Fruit fly (Drosophila melanogaster): ENCODE results near the gene CG31937.

Gene CG31937

dm6 chr2L:1723937-1724591 lies 5.6 kb upstream of the CG31937 start, which contains the start of gene Rim2 (continued):
- no peak for TF ChIP-seq Lim3 (GFP tag; IDR thresholded peaks at IDR 0.05)
- TF ChIP-seq shn (GFP tag; optimal IDR thresholded peaks at IDR 0.05) = no peak
- no peak for TF ChIP-seq jigr1 (GFP tag; IDR thresholded peaks at IDR 0.05)
- TF ChIP-seq gsb (GFP tag; IDR thresholded peaks at IDR 0.05) = no peak
- peak; percentile 33 for TF ChIP-seq bigmax (GFP tag; optimal IDR thresholded peaks at IDR 0.05)
- TF ChIP-seq Max (GFP tag; optimal IDR thresholded peaks at IDR 0.05) = no peak
- TF ChIP-seq CG3995 (GFP tag; optimal IDR thresholded peaks at IDR 0.05) = peak; percentile 28
- TF ChIP-seq MBD-R2 (GFP tag; IDR thresholded peaks at IDR 0.05) = peak; percentile 64
- no peak for TF ChIP-seq CG43689 (GFP tag; IDR thresholded peaks at IDR 0.05)
- TF ChIP-seq CrebB (tag; optimal IDR thresholded peaks at IDR 0.05) = peak; percentile 19
- no peak for TF ChIP-seq gcm2 (GFP tag; optimal IDR thresholded peaks at IDR 0.05)
- TF ChIP-seq ato (GFP tag; IDR thresholded peaks at IDR 0.05; ENCODE audit: partially characterized antibody) = peak; percentile 40; the same call in 1 of the 2 replicates
- TF ChIP-seq Ets97D (GFP tag; optimal IDR thresholded peaks at IDR 0.05) = peak; percentile 84
- TF ChIP-seq gfzf (GFP tag; optimal IDR thresholded peaks at IDR 0.05) = peak; percentile 100
- TF ChIP-seq Lpt (GFP tag; optimal IDR thresholded peaks at IDR 0.05) = no peak
- TF ChIP-seq CG10565 (GFP tag; optimal IDR thresholded peaks at IDR 0.05) = no peak
- TF ChIP-seq otp (GFP tag; IDR thresholded peaks at IDR 0.05) = no peak

dm6 chr2L:1724592-1724940 lies 5.1 kb upstream of the CG31937 start:
- TF ChIP-seq BEAF-32 (GFP tag; optimal IDR thresholded peaks at IDR 0.05) (peak; percentile 6), CG4282 (GFP tag; optimal IDR thresholded peaks at IDR 0.05) (no peak), Ets97D (GFP tag; optimal IDR thresholded peaks at IDR 0.05) (no peak), Oli (tag; optimal IDR thresholded peaks at IDR 0.05) (no peak), Dp (GFP tag; optimal IDR thresholded peaks at IDR 0.05) (peak; percentile 11), lbe (GFP tag; optimal IDR thresholded peaks at IDR 0.05) (peak; percentile 29), Dfd (GFP tag; optimal IDR thresholded peaks at IDR 0.05) (no peak), CG15601 (tag; optimal IDR thresholded peaks at IDR 0.05) (peak; percentile 86), CG34422 (GFP tag; IDR thresholded peaks at IDR 0.05) (no peak), pita (GFP tag; optimal IDR thresholded peaks at IDR 0.05) (no peak)

- TF ChIP-seq Hr3 (GFP tag; optimal IDR thresholded peaks at IDR 0.05) (no peak), Sry-δ (GFP tag; optimal IDR thresholded peaks at IDR 0.05) (no peak), nom (GFP tag; optimal IDR thresholded peaks at IDR 0.05) (peak; percentile 96), CG7987 (GFP tag; optimal IDR thresholded peaks at IDR 0.05) (peak; percentile 79), pfk (GFP tag; optimal IDR thresholded peaks at IDR 0.05) (peak; percentile 76), Sry-β (GFP tag; optimal IDR thresholded peaks at IDR 0.05) (no peak), Deaf1 (tag; optimal IDR thresholded peaks at IDR 0.05) (no peak), ERR (GFP tag; optimal IDR thresholded peaks at IDR 0.05) (peak; percentile 98), phol (tag; optimal IDR thresholded peaks at IDR 0.05) (peak; percentile 92), CG10462 (GFP tag; optimal IDR thresholded peaks at IDR 0.05) (no peak), CG8359 (GFP tag; optimal IDR thresholded peaks at IDR 0.05; ENCODE audit: borderline replicate concordance) (peak; percentile 72), CG17361 (GFP tag; IDR thresholded peaks at IDR 0.05) (peak; percentile 94; the same call in 1 of the 3 replicates), CG32532 (GFP tag; IDR thresholded peaks at IDR 0.05) (no peak), ab (GFP tag; optimal IDR thresholded peaks at IDR 0.05) (peak; percentile 45), Dfd (GFP tag; optimal IDR thresholded peaks at IDR 0.05) (no peak), kah (GFP tag; optimal IDR thresholded peaks at IDR 0.05) (peak; percentile 86), CG8290 (GFP tag; optimal IDR thresholded peaks at IDR 0.05) (peak; percentile 81), CG8290 (tag; optimal IDR thresholded peaks at IDR 0.05) (no peak), CG3281 (GFP tag; optimal IDR thresholded peaks at IDR 0.05) (peak; percentile 97), ash1 (GFP tag; optimal IDR thresholded peaks at IDR 0.05) (peak; percentile 77), CG2712 (tag; optimal IDR thresholded peaks at IDR 0.05) (no peak), Ets65A (GFP tag) (peak; percentile 7), mirr (GFP tag; optimal IDR thresholded peaks at IDR 0.05) (peak; percentile 90)
Observed at dm6 chr2L:1727162-1727825, 2.4 kb upstream of the CG31937 start.

Data from whole organism, embryonic.